Fruit fly (Drosophila melanogaster) Kc167 (cell line): ENCODE data around the gene eIF1.

ENCODE experiments used
- insv ChIP-seq: fragments of >200 bp; optimal IDR thresholded peaks from 3 replicates; lab custom pipeline; 2018; ENCODE audit warnings: missing external identifiers
- ttk ChIP-seq: sonication (Bioruptor generic); optimal IDR thresholded peaks from 2 replicates; lab custom pipeline; 2017; ENCODE audit warnings: missing external identifiers

- TF ChIP-seq insv (no peak), ttk (lab: Kevin White, UChicago) (no peak)
Observed at dm6 chr3L:3259703-3260102, 36.6 kb downstream of the eIF1 start.
